Worm (Caenorhabditis elegans) whole organism, mixed stage, embryonic: ENCODE results near the gene T28F12.1.
"Not testable (repeated sequence)": the region's sequence is repeated elsewhere in the genome, so short reads cannot be mapped to it uniquely, and the experiment has no call there.

Source experiments
- elt-1 ChIP-seq: sonication (generic microtip); optimal IDR thresholded peaks from 2 replicates; lab custom pipeline; 2017; ENCODE audit warnings: missing genetic modification characterization, mild to moderate bottlenecking, missing compliant biosample characterization, antibody characterized with exemption, moderate library complexity, borderline replicate concordance; ENCODE audit not compliant: insufficient read depth
- flh-1 ChIP-seq: fragments of 200-800 bp; sonication (Bioruptor generic); optimal IDR thresholded peaks from 2 replicates; lab custom pipeline; 2018; ENCODE audit warnings: mild to moderate bottlenecking, missing genetic modification characterization, moderate library complexity, missing compliant biosample characterization
- lsy-2 ChIP-seq: fragments of 150-350 bp; optimal IDR thresholded peaks from 2 replicates; lab custom pipeline; 2014; ENCODE audit warnings: missing biosample characterization, missing genetic modification characterization
- mep-1 ChIP-seq: fragments of 150-350 bp; optimal IDR thresholded peaks from 2 replicates; lab custom pipeline; 2017; ENCODE audit warnings: missing biosample characterization, missing genetic modification reagents, missing genetic modification characterization, inconsistent platforms
- nhr-237 ChIP-seq: fragments of 150-350 bp; optimal IDR thresholded peaks from 2 replicates; lab custom pipeline; 2014; ENCODE audit warnings: missing biosample characterization, missing genetic modification characterization
- snpc-4 ChIP-seq: fragments of 150-350 bp; optimal IDR thresholded peaks from 2 replicates; lab custom pipeline; 2014; ENCODE audit warnings: missing biosample characterization, missing genetic modification characterization

DNA sequence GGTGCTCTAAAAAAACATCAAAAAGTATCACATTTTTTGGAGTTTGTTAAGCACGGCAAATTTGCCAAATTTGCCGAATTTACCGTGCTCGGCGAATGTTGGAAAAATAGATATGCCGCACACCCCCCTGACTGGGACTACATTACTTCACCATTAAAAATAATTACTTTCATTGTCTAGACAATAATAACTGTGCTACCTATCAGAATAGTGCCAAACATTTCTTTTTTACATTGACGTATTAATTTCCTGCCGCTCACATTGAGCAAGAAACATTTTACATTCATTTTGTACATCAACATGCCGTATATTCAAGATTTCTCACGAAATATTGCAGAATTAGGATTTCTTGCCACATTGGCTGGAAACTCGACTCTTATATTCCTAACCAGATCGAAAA, 38.3 kb upstream of the T28F12.1 start, which contains the start of gene str-35:
- not testable (repeated sequence) for TF ChIP-seq mep-1 (tag; lab: Kevin White, UChicago); elt-1; nhr-237 (tag; lab: Kevin White, UChicago); flh-1; snpc-4 (tag; lab: Kevin White, UChicago); lsy-2
